Worm (Caenorhabditis elegans) whole organism, mixed stage, embryonic: Measurements from ENCODE around the gene F55A4.13.

Source experiments
- M03D4.4 ChIP-seq: sonication (generic microtip); optimal IDR thresholded peaks from 2 replicates; lab custom pipeline; 2017; ENCODE audit warnings: mild to moderate bottlenecking, missing genetic modification characterization, missing compliant biosample characterization
- bed-3 ChIP-seq: fragments of 200-800 bp; sonication (Bioruptor generic); optimal IDR thresholded peaks from 3 replicates; lab custom pipeline; 2018; ENCODE audit warnings: mild to moderate bottlenecking, missing genetic modification characterization, moderate library complexity, missing compliant biosample characterization
- blmp-1 ChIP-seq: fragments of 150-350 bp; optimal IDR thresholded peaks from 2 replicates; lab custom pipeline; 2014; ENCODE audit warnings: missing biosample characterization, missing genetic modification characterization
- ceh-39 ChIP-seq: fragments of 150-350 bp; optimal IDR thresholded peaks from 2 replicates; lab custom pipeline; 2014; ENCODE audit warnings: missing biosample characterization, missing genetic modification characterization
- ceh-43 ChIP-seq: fragments of 200-800 bp; sonication (Bioruptor generic); optimal IDR thresholded peaks from 2 replicates; lab custom pipeline; 2018; ENCODE audit warnings: mild to moderate bottlenecking, missing genetic modification characterization, moderate library complexity, missing compliant biosample characterization
- ces-1 ChIP-seq: fragments of 150-350 bp; optimal IDR thresholded peaks from 2 replicates; lab custom pipeline; 2014; ENCODE audit warnings: missing biosample characterization, missing genetic modification reagents, missing genetic modification characterization
- cnd-1 ChIP-seq: fragments of 200-800 bp; sonication (Bioruptor generic); optimal IDR thresholded peaks from 2 replicates; lab custom pipeline; 2018; ENCODE audit warnings: mild to moderate bottlenecking, missing genetic modification characterization, missing compliant biosample characterization
- drap-1 ChIP-seq: fragments of 200-800 bp; sonication (Bioruptor generic); optimal IDR thresholded peaks from 3 replicates; lab custom pipeline; 2018; ENCODE audit warnings: mild to moderate bottlenecking, missing genetic modification characterization, missing compliant biosample characterization
- elt-3 ChIP-seq: fragments of 150-350 bp; optimal IDR thresholded peaks from 2 replicates; lab custom pipeline; 2014; ENCODE audit warnings: missing biosample characterization, missing genetic modification characterization
- flh-1 ChIP-seq: fragments of 200-800 bp; sonication (Bioruptor generic); optimal IDR thresholded peaks from 2 replicates; lab custom pipeline; 2018; ENCODE audit warnings: mild to moderate bottlenecking, missing genetic modification characterization, moderate library complexity, missing compliant biosample characterization
- ham-2 ChIP-seq: fragments of 200-800 bp; sonication (Bioruptor generic); optimal IDR thresholded peaks from 2 replicates; lab custom pipeline; 2018; ENCODE audit warnings: mild to moderate bottlenecking, missing genetic modification characterization, missing compliant biosample characterization
- hlh-1 ChIP-seq: fragments of 150-350 bp; optimal IDR thresholded peaks from 2 replicates; lab custom pipeline; 2014; ENCODE audit warnings: missing biosample characterization, missing genetic modification reagents, missing genetic modification characterization
- lin-13 ChIP-seq: fragments of 150-350 bp; optimal IDR thresholded peaks from 2 replicates; lab custom pipeline; 2014; ENCODE audit warnings: missing biosample characterization, missing genetic modification characterization
- lin-32 ChIP-seq: fragments of 200-800 bp; sonication (Bioruptor generic); optimal IDR thresholded peaks from 2 replicates; lab custom pipeline; 2018; ENCODE audit warnings: mild to moderate bottlenecking, missing genetic modification characterization, missing compliant biosample characterization
- mab-5 ChIP-seq: fragments of 150-350 bp; optimal IDR thresholded peaks from 2 replicates; lab custom pipeline; 2014; ENCODE audit warnings: missing biosample characterization, missing genetic modification characterization
- mep-1 ChIP-seq: fragments of 150-350 bp; optimal IDR thresholded peaks from 2 replicates; lab custom pipeline; 2017; ENCODE audit warnings: missing biosample characterization, missing genetic modification reagents, missing genetic modification characterization, inconsistent platforms
- mls-2 ChIP-seq: sonication (generic microtip); optimal IDR thresholded peaks from 2 replicates; lab custom pipeline; 2016; ENCODE audit warnings: mild to moderate bottlenecking, missing genetic modification characterization, moderate library complexity, missing compliant biosample characterization
- nhr-237 ChIP-seq: fragments of 150-350 bp; optimal IDR thresholded peaks from 2 replicates; lab custom pipeline; 2014; ENCODE audit warnings: missing biosample characterization, missing genetic modification characterization
- nhr-28 ChIP-seq: fragments of 150-350 bp; optimal IDR thresholded peaks from 2 replicates; lab custom pipeline; 2014; ENCODE audit warnings: missing biosample characterization, missing genetic modification characterization
- nhr-76 ChIP-seq: sonication (generic microtip); optimal IDR thresholded peaks from 2 replicates; lab custom pipeline; 2017; ENCODE audit warnings: missing biosample characterization, missing genetic modification characterization
- pha-4 ChIP-seq: fragments of 150-350 bp; optimal IDR thresholded peaks from 2 replicates; lab custom pipeline; 2018; ENCODE audit warnings: missing biosample characterization, missing genetic modification reagents, missing genetic modification characterization
- sem-2 ChIP-seq: fragments of 200-800 bp; sonication (Bioruptor generic); optimal IDR thresholded peaks from 2 replicates; lab custom pipeline; 2018; ENCODE audit warnings: mild to moderate bottlenecking, missing genetic modification characterization, missing compliant biosample characterization
- snpc-4 ChIP-seq: fragments of 150-350 bp; optimal IDR thresholded peaks from 2 replicates; lab custom pipeline; 2014; ENCODE audit warnings: missing biosample characterization, missing genetic modification characterization
- sptf-1 ChIP-seq: sonication (generic microtip); optimal IDR thresholded peaks from 2 replicates; lab custom pipeline; 2017; ENCODE audit warnings: mild to moderate bottlenecking, missing genetic modification characterization, moderate library complexity, missing compliant biosample characterization
- tbx-8 ChIP-seq: fragments of 200-800 bp; sonication (Bioruptor generic); optimal IDR thresholded peaks from 2 replicates; lab custom pipeline; 2018; ENCODE audit warnings: mild to moderate bottlenecking, missing genetic modification characterization, moderate library complexity, missing compliant biosample characterization
- unc-120 ChIP-seq: sonication (generic microtip); optimal IDR thresholded peaks from 2 replicates; lab custom pipeline; 2017; ENCODE audit warnings: missing genetic modification characterization, missing compliant biosample characterization; ENCODE audit not compliant: poor library complexity, severe bottlenecking
- unc-39 ChIP-seq: fragments of 150-350 bp; optimal IDR thresholded peaks from 2 replicates; lab custom pipeline; 2014; ENCODE audit warnings: missing biosample characterization, missing genetic modification characterization
- zip-8 ChIP-seq: fragments of 150-350 bp; optimal IDR thresholded peaks from 2 replicates; lab custom pipeline; 2014; ENCODE audit warnings: missing biosample characterization, missing genetic modification characterization

F55A4.13 gene

ce11 chrX:1030867-1031266 lies 13.5 kb upstream of the F55A4.13 start:
- TF ChIP-seq nhr-28 (tag; lab: Kevin White, UChicago) (no peak), pha-4 (no peak), ces-1 (GFP tag; lab: Kevin White, UChicago) (no peak), snpc-4 (no peak), unc-120 (no peak), elt-3 (tag; lab: Kevin White, UChicago) (no peak), mab-5 (tag; lab: Kevin White, UChicago) (no peak)
- TF ChIP-seq, all 35 proteins: peak for 0

ce11 chrX:1027370-1027769 lies 10.0 kb upstream of the F55A4.13 start:
- TF ChIP-seq lin-32 = no peak
- TF ChIP-seq bed-3 = no peak
- no peak for TF ChIP-seq drap-1 (GFP tag; lab: Kevin White, UChicago)
- no peak for TF ChIP-seq zip-8 (tag; lab: Kevin White, UChicago)
- no peak for TF ChIP-seq mep-1 (tag; lab: Kevin White, UChicago)
- no peak for TF ChIP-seq unc-39 (tag; lab: Kevin White, UChicago)
- no peak for TF ChIP-seq mab-5 (tag; lab: Kevin White, UChicago)
- TF ChIP-seq ces-1 (GFP tag; lab: Kevin White, UChicago) = no peak
- TF ChIP-seq ceh-39 (tag; lab: Kevin White, UChicago) = no peak
- TF ChIP-seq nhr-237 = no peak
- no peak for TF ChIP-seq sptf-1 (tag; lab: Kevin White, UChicago)

ce11 chrX:1026722-1027121 lies 9.4 kb upstream of the F55A4.13 start:
- TF ChIP-seq blmp-1 (no peak), snpc-4 (no peak), ceh-39 (tag; lab: Kevin White, UChicago) (no peak), unc-120 (no peak), unc-39 (tag; lab: Kevin White, UChicago) (no peak), cnd-1 (tag; lab: Kevin White, UChicago) (no peak), tbx-8 (GFP tag; lab: Kevin White, UChicago) (no peak), mls-2 (tag; lab: Kevin White, UChicago) (no peak), ceh-43 (GFP tag; lab: Kevin White, UChicago) (no peak)

ce11 chrX:1025010-1025409 lies 7.7 kb upstream of the F55A4.13 start, which contains the start of gene F55A4.3:
Gene F55A4.3 (minus strand): TSS chrX:1025110.
- TF ChIP-seq sptf-1 (tag; lab: Kevin White, UChicago) (no peak), drap-1 (GFP tag; lab: Kevin White, UChicago) (no peak), pha-4 (no peak)

- TF ChIP-seq ces-1 (GFP tag; lab: Kevin White, UChicago) = peak; percentile 62
- peak; percentile 25 for TF ChIP-seq unc-120
- no peak for TF ChIP-seq unc-39 (tag; lab: Kevin White, UChicago)
- peak; percentile 49 for TF ChIP-seq ham-2 (GFP tag; lab: Kevin White, UChicago)
- TF ChIP-seq drap-1 (GFP tag; lab: Kevin White, UChicago) = peak; percentile 25
- TF ChIP-seq mls-2 (tag; lab: Kevin White, UChicago) = peak; percentile 75
- TF ChIP-seq hlh-1 = peak; percentile 21
- TF ChIP-seq lin-13 (tag; lab: Kevin White, UChicago) = no peak
- TF ChIP-seq pha-4 = no peak
- TF ChIP-seq cnd-1 (tag; lab: Kevin White, UChicago) = peak; percentile 58
- peak; percentile 43 for TF ChIP-seq M03D4.4 (tag; lab: Kevin White, UChicago)
- no peak for TF ChIP-seq nhr-76 (tag; lab: Kevin White, UChicago)
- TF ChIP-seq nhr-237 = no peak
- TF ChIP-seq sptf-1 (tag; lab: Kevin White, UChicago) = peak; percentile 13
- TF ChIP-seq, all 35 proteins: peak for 9
Measured at ce11 chrX:1021835-1022311, 4.5 kb upstream of the F55A4.13 start.

- peak; percentile 40 for TF ChIP-seq mls-2 (tag; lab: Kevin White, UChicago)
- TF ChIP-seq ces-1 (GFP tag; lab: Kevin White, UChicago) = peak; percentile 99
- no peak for TF ChIP-seq unc-120
- TF ChIP-seq nhr-237 = peak; percentile 2
- TF ChIP-seq bed-3 = no peak
- TF ChIP-seq M03D4.4 (tag; lab: Kevin White, UChicago) = peak; percentile 12
Measured at ce11 chrX:1018586-1018985, 1.2 kb upstream of the F55A4.13 start.

- no peak for TF ChIP-seq flh-1
- TF ChIP-seq ces-1 (GFP tag; lab: Kevin White, UChicago) = peak; percentile 73
- no peak for TF ChIP-seq sem-2
Measured at ce11 chrX:1014708-1015107, 2.6 kb downstream of the F55A4.13 start.
